Worm (Caenorhabditis elegans) whole organism, early embryonic: ENCODE results near the gene slmp-1.
A peak's percentile ranks its signal among the peaks of the same experiment; 100 is the strongest.
"Not testable (repeated sequence)": the region's sequence is repeated elsewhere in the genome, so short reads cannot be mapped to it uniquely, and the experiment has no call there.

Experiments used
- B0310.2 ChIP-seq: sonication (generic microtip); optimal IDR thresholded peaks from 2 replicates; lab custom pipeline; 2016; ENCODE audit warnings: mild to moderate bottlenecking, missing genetic modification characterization, missing compliant biosample characterization
- F13C5.2 ChIP-seq: sonication (generic microtip); optimal IDR thresholded peaks from 2 replicates; lab custom pipeline; 2017; ENCODE audit warnings: mild to moderate bottlenecking, missing genetic modification characterization, inconsistent platforms, missing compliant biosample characterization
- aly-1 ChIP-seq: sonication (generic microtip); optimal IDR thresholded peaks from 2 replicates; lab custom pipeline; 2016; ENCODE audit warnings: missing genetic modification characterization, missing compliant biosample characterization
- ama-1 ChIP-seq: fragments of 150-350 bp; optimal IDR thresholded peaks from 2 replicates; lab custom pipeline; 2014
- ceh-13 ChIP-seq: fragments of 200-800 bp; sonication (Bioruptor generic); optimal IDR thresholded peaks from 2 replicates; lab custom pipeline; 2018; ENCODE audit warnings: mild to moderate bottlenecking, missing genetic modification characterization, missing compliant biosample characterization
- ceh-36 ChIP-seq: sonication (generic microtip); optimal IDR thresholded peaks from 2 replicates; lab custom pipeline; 2016; ENCODE audit warnings: missing genetic modification characterization, inconsistent platforms, missing compliant biosample characterization
- ets-7 ChIP-seq: sonication (generic microtip); optimal IDR thresholded peaks from 2 replicates; lab custom pipeline; 2016; ENCODE audit warnings: missing genotype, missing genetic modification characterization, missing compliant biosample characterization
- flt-1 ChIP-seq: fragments of 200-800 bp; sonication (Bioruptor generic); IDR thresholded peaks from 2 replicates; pipeline ENCODE4 v1.3.6; 2022; ENCODE audit warnings: missing genetic modification characterization, missing compliant biosample characterization
- hmbx-1 ChIP-seq: sonication (generic microtip); optimal IDR thresholded peaks from 2 replicates; lab custom pipeline; 2016; ENCODE audit warnings: mild to moderate bottlenecking, missing genetic modification characterization, missing compliant biosample characterization
- hmg-4 ChIP-seq: fragments of 200-800 bp; sonication (Bioruptor generic); optimal IDR thresholded peaks from 2 replicates; lab custom pipeline; 2018; ENCODE audit warnings: mild to moderate bottlenecking, missing genetic modification characterization, missing compliant biosample characterization
- hnd-1 ChIP-seq: sonication (generic microtip); optimal IDR thresholded peaks from 2 replicates; lab custom pipeline; 2016; ENCODE audit warnings: missing genetic modification characterization, missing compliant biosample characterization
- pes-1 ChIP-seq: fragments of 200-800 bp; sonication (Bioruptor generic); IDR thresholded peaks from 2 replicates; pipeline ENCODE4 v1.3.6; 2022; ENCODE audit warnings: missing genetic modification reagents, missing genetic modification characterization, missing compliant biosample characterization
- scrt-1 ChIP-seq: fragments of 200-800 bp; sonication (Bioruptor generic); IDR thresholded peaks from 2 replicates; pipeline ENCODE4 v1.3.6; 2022; ENCODE audit warnings: missing genetic modification characterization, missing compliant biosample characterization
- sea-1 ChIP-seq: fragments of 200-800 bp; sonication (Bioruptor generic); conservative IDR thresholded peaks from 2 replicates; pipeline ENCODE4 v1.3.6; 2022; ENCODE audit warnings: missing genetic modification characterization, missing compliant biosample characterization
- tbx-11 ChIP-seq: fragments of 200-800 bp; sonication (Bioruptor generic); IDR thresholded peaks from 2 replicates; pipeline ENCODE4 v1.3.6; 2022; ENCODE audit warnings: missing genetic modification characterization, missing compliant biosample characterization
- tbx-37 ChIP-seq: fragments of 200-800 bp; sonication (Bioruptor generic); conservative IDR thresholded peaks from 2 replicates; pipeline ENCODE4 v1.3.6; 2022; ENCODE audit warnings: missing genetic modification reagents, missing genetic modification characterization, missing compliant biosample characterization
- tra-4 ChIP-seq: sonication (generic microtip); optimal IDR thresholded peaks from 2 replicates; lab custom pipeline; 2017; ENCODE audit warnings: missing genetic modification characterization, missing compliant biosample characterization

Gene slmp-1

DNA sequence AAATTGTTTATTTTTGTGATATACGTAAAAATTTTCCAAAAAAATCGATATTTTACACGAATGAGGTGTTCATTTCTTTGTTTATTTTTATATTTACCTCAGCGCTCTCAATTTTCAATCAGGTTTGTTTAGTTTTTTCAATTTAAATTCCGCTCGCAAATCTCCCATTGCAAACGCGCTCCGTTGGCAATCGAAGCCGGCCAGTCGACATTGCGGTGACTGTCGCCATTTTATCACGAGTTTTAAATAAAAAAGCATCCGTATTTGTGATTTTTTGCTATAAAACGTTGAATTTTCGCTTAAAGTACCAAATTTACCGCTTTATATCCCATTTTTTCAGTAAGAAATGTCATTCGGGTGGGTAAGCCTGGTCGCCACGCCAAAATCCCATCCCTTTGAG lies at the start of gene slmp-1:
TSS of gene slmp-1 (plus strand) at position 335 of the 400 bp plus-strand sequence.
- TF ChIP-seq ceh-36 (tag; lab: Kevin White, UChicago) (no peak), F13C5.2 (tag; lab: Kevin White, UChicago) (peak; percentile 19)

- TF ChIP-seq flt-1 (GFP tag; lab: Robert Waterston, UW): no peak
- TF ChIP-seq pes-1 (GFP tag; lab: Robert Waterston, UW): no peak
- no peak for TF ChIP-seq tbx-11 (GFP tag; lab: Robert Waterston, UW)
- TF ChIP-seq ceh-36 (tag; lab: Kevin White, UChicago): no peak
- no peak for TF ChIP-seq sea-1 (GFP tag; lab: Robert Waterston, UW)
- TF ChIP-seq F13C5.2 (tag; lab: Kevin White, UChicago): no peak
- TF ChIP-seq hnd-1 (tag; lab: Kevin White, UChicago): no peak
- no peak for TF ChIP-seq tra-4 (tag; lab: Kevin White, UChicago)
- no peak for TF ChIP-seq ets-7 (tag; lab: Kevin White, UChicago)
Measured at ce11 chrIV:3165365-3165764, 48.2 kb upstream of the slmp-1 start.

- no peak for TF ChIP-seq pes-1 (GFP tag; lab: Robert Waterston, UW)
Measured at ce11 chrIV:3166896-3167295, 46.7 kb upstream of the slmp-1 start.

DNA sequence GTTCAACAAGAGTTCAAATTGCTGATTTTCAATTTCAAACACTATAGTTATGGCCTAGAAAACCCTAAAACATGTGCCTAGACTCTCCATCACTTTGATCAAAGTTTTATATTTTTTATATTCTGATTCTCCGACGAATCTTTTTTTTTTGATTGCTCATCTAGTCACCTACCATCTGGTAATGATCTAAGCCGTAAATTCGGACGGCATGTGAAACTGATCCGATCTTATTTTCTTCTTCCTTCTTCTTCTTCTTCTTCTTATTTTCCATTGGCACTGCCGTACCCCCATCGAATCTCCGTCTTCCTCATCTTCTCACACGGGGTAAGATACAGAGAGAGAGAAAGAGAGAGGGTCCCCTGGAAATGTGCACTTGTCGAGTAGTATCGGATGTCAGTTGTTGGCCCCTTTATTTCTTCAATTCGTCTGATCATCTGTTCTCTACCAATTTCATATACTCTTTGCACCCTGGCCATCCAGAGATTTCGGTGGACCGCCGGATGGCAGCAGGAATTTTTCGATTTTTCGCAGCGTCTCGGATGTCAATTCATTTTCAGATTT lies 44.8 kb upstream of the slmp-1 start:
- TF ChIP-seq ceh-36 (tag; lab: Kevin White, UChicago) (no peak), tbx-37 (GFP tag; lab: Robert Waterston, UW) (no peak), hmg-4 (GFP tag; lab: Kevin White, UChicago) (no peak), aly-1 (tag; lab: Kevin White, UChicago) (no peak), sea-1 (GFP tag; lab: Robert Waterston, UW) (no peak), tra-4 (tag; lab: Kevin White, UChicago) (no peak), hmbx-1 (tag; lab: Kevin White, UChicago) (no peak), F13C5.2 (tag; lab: Kevin White, UChicago) (no peak), ama-1 (lab: Kevin White, UChicago) (no peak), tbx-11 (GFP tag; lab: Robert Waterston, UW) (no peak), flt-1 (GFP tag; lab: Robert Waterston, UW) (no peak), ets-7 (tag; lab: Kevin White, UChicago) (no peak), scrt-1 (GFP tag; lab: Robert Waterston, UW) (no peak), pes-1 (GFP tag; lab: Robert Waterston, UW) (no peak), B0310.2 (tag; lab: Kevin White, UChicago) (no peak), hnd-1 (tag; lab: Kevin White, UChicago) (no peak), ceh-13 (GFP tag; lab: Kevin White, UChicago) (no peak)

- not testable (repeated sequence) for TF ChIP-seq tbx-11 (GFP tag; lab: Robert Waterston, UW); scrt-1 (GFP tag; lab: Robert Waterston, UW); ets-7 (tag; lab: Kevin White, UChicago)
Measured at ce11 chrIV:3172510-3172909, 41.0 kb upstream of the slmp-1 start, which contains the start of gene Y67D8B.1. Gene Y67D8B.1, minus strand, starts transcription at chrIV:3172610.

DNA sequence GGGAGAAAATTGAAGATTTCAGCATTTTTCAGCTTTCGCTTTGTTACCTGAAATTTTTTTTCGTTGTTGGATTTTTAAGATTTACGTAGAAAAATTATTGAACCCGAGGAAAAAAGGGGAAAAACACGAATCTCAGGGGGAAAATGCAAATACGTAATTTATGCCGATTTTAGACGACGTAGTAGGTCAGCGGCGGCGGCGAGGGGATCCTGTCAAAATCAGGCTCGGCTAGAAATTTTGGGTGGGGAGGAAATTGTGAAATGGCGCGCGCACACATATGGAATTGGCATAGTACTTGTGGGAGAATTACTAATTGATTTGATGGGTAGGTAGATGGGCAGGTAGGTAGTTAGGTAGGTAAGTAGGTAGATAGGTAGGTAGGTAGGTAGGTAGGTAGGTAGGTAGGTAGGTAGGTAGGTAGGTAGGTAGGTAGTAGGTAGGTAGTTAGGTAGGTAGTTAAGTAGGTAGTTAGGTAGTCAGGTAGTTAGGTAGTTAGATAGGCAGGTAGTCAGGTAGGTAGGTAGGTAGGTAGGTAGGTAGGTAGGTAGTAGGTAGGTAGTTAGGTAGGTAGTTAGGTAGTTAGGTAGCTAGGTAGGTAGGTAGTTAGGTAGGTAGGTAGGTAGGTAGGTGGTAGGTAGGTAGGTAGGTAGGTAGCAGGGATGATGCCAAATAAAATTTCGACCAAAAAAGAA lies 37.3 kb upstream of the slmp-1 start, which contains the start of gene nlp-81:
TSS of gene nlp-81 (minus strand) at position 51 of the 692 bp plus-strand sequence.
- TF ChIP-seq hmbx-1 (tag; lab: Kevin White, UChicago) (peak; percentile 15), ama-1 (lab: Kevin White, UChicago) (no peak)

- no peak for TF ChIP-seq tbx-11 (GFP tag; lab: Robert Waterston, UW)
- no peak for TF ChIP-seq sea-1 (GFP tag; lab: Robert Waterston, UW)
- no peak for TF ChIP-seq ets-7 (tag; lab: Kevin White, UChicago)
- no peak for TF ChIP-seq B0310.2 (tag; lab: Kevin White, UChicago)
- TF ChIP-seq F13C5.2 (tag; lab: Kevin White, UChicago): no peak
- TF ChIP-seq tra-4 (tag; lab: Kevin White, UChicago): no peak
- TF ChIP-seq ceh-13 (GFP tag; lab: Kevin White, UChicago): no peak
- TF ChIP-seq hnd-1 (tag; lab: Kevin White, UChicago): no peak
- TF ChIP-seq ceh-36 (tag; lab: Kevin White, UChicago): no peak
- no peak for TF ChIP-seq aly-1 (tag; lab: Kevin White, UChicago)
Measured at ce11 chrIV:3182920-3183319, 30.6 kb upstream of the slmp-1 start.

ce11 chrIV:3191466-3191865 lies 22.1 kb upstream of the slmp-1 start, which contains the start of gene Y67D8B.2:
Gene Y67D8B.2, minus strand, starts transcription at chrIV:3191566.
- TF ChIP-seq tbx-37 (GFP tag; lab: Robert Waterston, UW): no peak
- no peak for TF ChIP-seq ets-7 (tag; lab: Kevin White, UChicago)
- TF ChIP-seq pes-1 (GFP tag; lab: Robert Waterston, UW): no peak
- no peak for TF ChIP-seq F13C5.2 (tag; lab: Kevin White, UChicago)
- no peak for TF ChIP-seq scrt-1 (GFP tag; lab: Robert Waterston, UW)
- TF ChIP-seq tbx-11 (GFP tag; lab: Robert Waterston, UW): no peak
- no peak for TF ChIP-seq hnd-1 (tag; lab: Kevin White, UChicago)
- no peak for TF ChIP-seq hmbx-1 (tag; lab: Kevin White, UChicago)
- TF ChIP-seq ceh-13 (GFP tag; lab: Kevin White, UChicago): no peak
- no peak for TF ChIP-seq hmg-4 (GFP tag; lab: Kevin White, UChicago)
- TF ChIP-seq aly-1 (tag; lab: Kevin White, UChicago): no peak
- TF ChIP-seq ama-1 (lab: Kevin White, UChicago): no peak
- no peak for TF ChIP-seq flt-1 (GFP tag; lab: Robert Waterston, UW)
- TF ChIP-seq sea-1 (GFP tag; lab: Robert Waterston, UW): no peak
